Worm (Caenorhabditis elegans): ENCODE results near the gene C08B6.2.

C08B6.2 gene

DNA sequence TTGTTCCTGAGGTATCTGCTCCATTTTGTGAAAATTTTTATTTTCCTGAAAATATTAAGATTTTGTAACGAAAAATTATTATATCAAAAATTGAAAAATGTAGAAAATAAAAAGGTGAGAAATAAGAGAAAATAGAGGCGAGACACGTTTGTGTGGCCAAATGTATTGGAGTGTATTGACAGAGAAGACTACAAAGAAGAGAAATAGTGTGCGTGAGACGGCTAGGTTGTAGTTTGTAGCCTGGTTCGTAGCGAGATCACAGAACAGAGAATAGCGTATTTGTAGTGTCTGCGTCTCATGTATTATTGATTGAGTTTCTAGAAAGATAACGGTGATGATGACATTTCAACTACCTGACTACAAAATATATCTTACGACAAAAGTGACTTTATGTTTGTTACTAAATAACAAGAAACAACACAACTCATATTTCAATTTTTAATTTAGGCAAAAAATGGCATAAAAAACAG lies 21.5 kb upstream of the C08B6.2 start, which contains the start of gene nhr-12:
Gene nhr-12 (minus strand): TSS at position 51 of the 470 bp plus-strand sequence.
- TF ChIP-seq pha-4 (tag; optimal IDR thresholded peaks at IDR 0.05) (no peak), K12H6.12 (tag; optimal IDR thresholded peaks at IDR 0.05) (no peak), rec-8 (tag; optimal IDR thresholded peaks at IDR 0.05) (no peak), Y95B8A.8 (GFP tag; IDR thresholded peaks at IDR 0.05) (no peak), ztf-18 (tag; optimal IDR thresholded peaks at IDR 0.05) (no peak), ets-4 (GFP tag; optimal IDR thresholded peaks at IDR 0.05) (no peak), mel-28 (tag; optimal IDR thresholded peaks at IDR 0.05; ENCODE audit: borderline replicate concordance) (no peak)

ce11 chrV:10084864-10085263 lies 20.6 kb upstream of the C08B6.2 start, which contains the start of gene R04B5.6:
Gene R04B5.6, plus strand, starts transcription at chrV:10085164.
- no peak for TF ChIP-seq egl-18 (GFP tag; IDR thresholded peaks at IDR 0.05)
- TF ChIP-seq pbrm-1 (GFP tag; IDR thresholded peaks at IDR 0.05), result no peak
- TF ChIP-seq B0336.3 (GFP tag; IDR thresholded peaks at IDR 0.05), result no peak
- TF ChIP-seq tlf-1 (GFP tag; optimal IDR thresholded peaks at IDR 0.05), result no peak
- TF ChIP-seq T26A5.8 (tag; optimal IDR thresholded peaks at IDR 0.05), result no peak
- no peak for TF ChIP-seq rcor-1 (GFP tag; IDR thresholded peaks at IDR 0.05)
- TF ChIP-seq Y79H2A.3 (GFP tag; conservative IDR thresholded peaks at IDR 0.05), result no peak
- TF ChIP-seq nfya-2 (GFP tag; IDR thresholded peaks at IDR 0.05), result no peak
- TF ChIP-seq xnd-1 (tag; optimal IDR thresholded peaks at IDR 0.05), result no peak
- TF ChIP-seq F49E8.2 (tag; optimal IDR thresholded peaks at IDR 0.05; ENCODE audit: insufficient read depth), result no peak
- TF ChIP-seq bed-1 (GFP tag; IDR thresholded peaks at IDR 0.05), result no peak
- no peak for TF ChIP-seq mcd-1 (GFP tag; IDR thresholded peaks at IDR 0.05)
- TF ChIP-seq Y53F4B.3 (GFP tag; IDR thresholded peaks at IDR 0.05), result no peak
- TF ChIP-seq K11D2.4 (GFP tag; IDR thresholded peaks at IDR 0.05), result no peak
- no peak for TF ChIP-seq aptf-2 (GFP tag; conservative IDR thresholded peaks at IDR 0.05)
- no peak for TF ChIP-seq ztf-26 (tag; optimal IDR thresholded peaks at IDR 0.05)
- TF ChIP-seq ceh-91 (GFP tag; IDR thresholded peaks at IDR 0.05), result no peak
- TF ChIP-seq ztf-18 (tag; optimal IDR thresholded peaks at IDR 0.05), result no peak
- TF ChIP-seq atf-7 (tag; optimal IDR thresholded peaks at IDR 0.05), result no peak

DNA sequence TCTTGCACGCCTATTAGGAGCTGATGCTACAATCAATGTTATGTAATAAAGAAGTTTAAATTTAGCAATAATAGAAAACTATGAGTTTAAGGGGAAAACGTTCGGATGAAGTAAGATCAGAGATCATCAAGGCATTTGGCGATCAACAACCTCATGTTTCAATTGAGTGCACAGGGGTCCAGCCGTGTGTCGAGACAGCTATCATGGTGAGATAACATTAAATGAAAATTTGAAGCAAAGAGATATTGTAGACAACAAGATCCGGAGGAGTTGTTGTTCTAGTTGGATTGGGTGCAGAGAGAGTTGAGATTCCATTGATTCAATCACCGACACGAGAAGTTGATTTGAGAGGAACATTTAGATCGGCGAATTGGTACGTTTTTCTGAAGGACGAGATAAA lies 19.4 kb upstream of the C08B6.2 start:
- TF ChIP-seq mes-4 (tag; optimal IDR thresholded peaks at IDR 0.05), result no peak
- TF ChIP-seq T07F8.4 (tag; optimal IDR thresholded peaks at IDR 0.05), result no peak
- TF ChIP-seq madf-8 (GFP tag; conservative IDR thresholded peaks at IDR 0.05), result no peak
- no peak for TF ChIP-seq nhr-27 (tag; optimal IDR thresholded peaks at IDR 0.05)
- TF ChIP-seq B0035.1 (tag; optimal IDR thresholded peaks at IDR 0.05), result no peak
- no peak for TF ChIP-seq F23B12.7 (tag; optimal IDR thresholded peaks at IDR 0.05; ENCODE audit: insufficient read depth)
- no peak for TF ChIP-seq athp-1 (tag; optimal IDR thresholded peaks at IDR 0.05)
- no peak for TF ChIP-seq hrde-1 (tag; optimal IDR thresholded peaks at IDR 0.05; ENCODE audit: borderline replicate concordance)
- TF ChIP-seq egl-44 (GFP tag; IDR thresholded peaks at IDR 0.05), result no peak
- TF ChIP-seq hsf-1 (GFP tag; IDR thresholded peaks at IDR 0.05), result no peak
- no peak for TF ChIP-seq tbp1 (GFP tag; optimal IDR thresholded peaks at IDR 0.05)
- TF ChIP-seq hlh-26 (GFP tag; conservative IDR thresholded peaks at IDR 0.05), result no peak
- no peak for TF ChIP-seq B0336.3 (GFP tag; IDR thresholded peaks at IDR 0.05)
- no peak for TF ChIP-seq him-1 (tag; optimal IDR thresholded peaks at IDR 0.05)
- no peak for TF ChIP-seq F57A8.1 (GFP tag; optimal IDR thresholded peaks at IDR 0.05)
- TF ChIP-seq ztf-6 (GFP tag; IDR thresholded peaks at IDR 0.05), result no peak

All from whole organism, young adult.